Worm (Caenorhabditis elegans): Measurements from ENCODE around the gene alh-1.

The alh-1 gene

DNA sequence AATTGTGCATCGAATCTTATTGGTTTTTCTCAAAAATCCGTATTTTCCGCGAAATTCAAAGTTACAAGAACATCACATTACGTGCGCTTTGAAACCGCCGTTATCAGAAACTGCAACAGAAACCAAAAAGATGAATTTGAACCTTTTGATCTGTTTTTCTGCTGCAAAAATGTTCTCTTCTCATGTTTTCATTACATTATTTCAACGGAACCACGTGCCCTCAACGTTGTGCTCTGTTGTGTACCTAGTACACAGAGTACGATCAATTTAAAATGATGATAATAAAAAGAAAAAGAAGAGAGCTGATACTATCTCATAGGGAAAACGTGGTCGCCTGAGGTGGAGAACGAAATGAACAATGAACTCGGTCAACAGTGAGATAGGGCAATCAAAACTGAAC lies 498 bp downstream of the alh-1 start (continued):
- no peak for TF ChIP-seq repo-1 (tag; optimal IDR thresholded peaks at IDR 0.05)
- TF ChIP-seq F37B4.10 (GFP tag; IDR thresholded peaks at IDR 0.05): no peak
- TF ChIP-seq ama-1 (optimal IDR thresholded peaks at IDR 0.05): no peak
- TF ChIP-seq ama-1 (GFP tag; optimal IDR thresholded peaks at IDR 0.05): no peak
- TF ChIP-seq zfh-2 (GFP tag; conservative IDR thresholded peaks at IDR 0.05): no peak
- no peak for TF ChIP-seq T07F8.4 (tag; optimal IDR thresholded peaks at IDR 0.05)
- peak; percentile 10; the same call in 1 of the 2 replicates for TF ChIP-seq mcd-1 (GFP tag; IDR thresholded peaks at IDR 0.05)
- no peak for TF ChIP-seq ets-4 (GFP tag; optimal IDR thresholded peaks at IDR 0.05)
- no peak for TF ChIP-seq madf-10 (tag; optimal IDR thresholded peaks at IDR 0.05)
- TF ChIP-seq ceh-100 (GFP tag; IDR thresholded peaks at IDR 0.05): no peak
- TF ChIP-seq dpl-1 (GFP tag; optimal IDR thresholded peaks at IDR 0.05): no peak
- peak; percentile 21; the same call in 1 of the 2 replicates for TF ChIP-seq dox-1 (GFP tag; IDR thresholded peaks at IDR 0.05)
- no peak for TF ChIP-seq lsy-27 (tag; optimal IDR thresholded peaks at IDR 0.05; ENCODE audit: borderline replicate concordance, insufficient read depth)
- TF ChIP-seq madf-3 (GFP tag; IDR thresholded peaks at IDR 0.05): no peak
- peak; percentile 20 for TF ChIP-seq K12H6.12 (tag; optimal IDR thresholded peaks at IDR 0.05)
- TF ChIP-seq hlh-26 (GFP tag; conservative IDR thresholded peaks at IDR 0.05): no peak
- TF ChIP-seq tlf-1 (GFP tag; optimal IDR thresholded peaks at IDR 0.05): peak; percentile 18
- TF ChIP-seq ceh-27 (GFP tag; optimal IDR thresholded peaks at IDR 0.05): no peak
- no peak for TF ChIP-seq ceh-58 (GFP tag; IDR thresholded peaks at IDR 0.05)
- TF ChIP-seq nhr-120 (GFP tag; IDR thresholded peaks at IDR 0.05): no peak
- TF ChIP-seq C06A6.2 (GFP tag; conservative IDR thresholded peaks at IDR 0.05): 0 out of 2 replicates have a peak, but pooled peaks have one; percentile 31
- no peak for TF ChIP-seq Y79H2A.3 (GFP tag; conservative IDR thresholded peaks at IDR 0.05)
- TF ChIP-seq F33H1.4 (GFP tag; IDR thresholded peaks at IDR 0.05): no peak
- no peak for TF ChIP-seq die-1 (tag; optimal IDR thresholded peaks at IDR 0.05)
- TF ChIP-seq let-526 (GFP tag; IDR thresholded peaks at IDR 0.05): 0 out of 2 replicates have a peak, but pooled peaks have one; percentile 24
- peak; percentile 76 for TF ChIP-seq nhr-80 (tag; optimal IDR thresholded peaks at IDR 0.05)
- TF ChIP-seq sptf-2 (GFP tag; optimal IDR thresholded peaks at IDR 0.05): no peak
- TF ChIP-seq lir-1 (GFP tag; conservative IDR thresholded peaks at IDR 0.05): no peak
- TF ChIP-seq nhr-179 (tag; optimal IDR thresholded peaks at IDR 0.05): no peak

DNA sequence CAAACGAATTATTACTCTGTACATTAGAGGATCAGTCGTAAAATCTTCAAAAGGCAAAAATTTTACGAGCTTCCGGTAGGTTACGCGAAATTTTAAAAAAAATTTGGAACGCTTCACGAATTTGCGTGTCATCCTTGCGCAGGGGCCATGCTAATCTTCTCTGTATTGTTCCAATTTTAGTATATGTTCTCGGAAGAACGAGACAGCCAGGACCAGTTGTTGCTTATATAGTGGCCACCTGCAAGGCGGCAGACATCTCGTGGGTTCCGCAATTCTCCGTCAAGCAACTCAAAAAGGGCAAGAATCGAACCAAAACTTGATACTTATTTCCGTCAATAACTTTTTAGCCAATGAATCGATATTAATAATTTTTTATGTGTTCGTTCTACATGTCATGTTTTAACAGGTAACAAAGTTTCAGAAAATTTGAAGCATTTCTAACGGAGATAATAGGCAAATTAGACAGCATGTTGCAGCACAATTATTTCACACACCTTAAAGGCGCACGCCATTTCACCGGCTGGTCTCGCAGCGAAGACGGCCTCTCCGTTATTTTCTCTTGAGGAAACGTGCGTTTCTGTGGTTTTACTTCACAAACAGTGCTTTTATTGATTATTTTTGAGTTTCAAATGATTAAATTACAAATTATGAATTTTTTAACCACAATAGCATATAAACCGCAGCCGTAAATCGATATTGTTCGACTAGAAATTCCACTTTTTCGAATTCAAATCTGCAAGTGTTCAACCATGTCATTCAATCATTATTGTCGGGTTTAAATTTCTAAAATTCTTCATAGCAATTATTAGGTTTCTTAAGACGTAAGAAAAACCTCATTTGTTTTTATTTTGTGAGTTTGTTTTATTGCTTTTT lies 3.4 kb downstream of the alh-1 start:
- peak; percentile 93 for TF ChIP-seq aptf-3 (GFP tag; IDR thresholded peaks at IDR 0.05)
- TF ChIP-seq ceh-100 (GFP tag; IDR thresholded peaks at IDR 0.05): peak; percentile 81
- TF ChIP-seq ceh-91 (GFP tag; IDR thresholded peaks at IDR 0.05): no peak; the same call in 1 of the 2 replicates
- no peak for TF ChIP-seq akir-1 (GFP tag; optimal IDR thresholded peaks at IDR 0.05)
- TF ChIP-seq hrde-1 (tag; optimal IDR thresholded peaks at IDR 0.05; ENCODE audit: borderline replicate concordance): peak; percentile 93
- TF ChIP-seq F57C9.4 (tag; optimal IDR thresholded peaks at IDR 0.05): no peak
- TF ChIP-seq F23B12.7 (tag; optimal IDR thresholded peaks at IDR 0.05; ENCODE audit: insufficient read depth): peak; percentile 69
- peak; percentile 51 for TF ChIP-seq K12H6.12 (tag; optimal IDR thresholded peaks at IDR 0.05)
- TF ChIP-seq F39B2.1 (GFP tag; IDR thresholded peaks at IDR 0.05): no peak
- no peak for TF ChIP-seq nfya-1 (tag; optimal IDR thresholded peaks at IDR 0.05; ENCODE audit: borderline replicate concordance, insufficient read depth)
- TF ChIP-seq lir-1 (GFP tag; conservative IDR thresholded peaks at IDR 0.05): peak; percentile 53; the same call in 1 of the 2 replicates
- TF ChIP-seq lag-1 (GFP tag; IDR thresholded peaks at IDR 0.05): no peak
- peak; percentile 75 for TF ChIP-seq bed-2 (GFP tag; IDR thresholded peaks at IDR 0.05)
- no peak for TF ChIP-seq nhr-27 (tag; optimal IDR thresholded peaks at IDR 0.05)
- peak; percentile 95 for TF ChIP-seq ztf-25 (GFP tag; IDR thresholded peaks at IDR 0.05)
- peak; percentile 83 for TF ChIP-seq D2030.7 (GFP tag; IDR thresholded peaks at IDR 0.05)
- TF ChIP-seq repo-1 (tag; optimal IDR thresholded peaks at IDR 0.05): peak; percentile 95
- 0 out of 2 replicates have a peak, but pooled peaks have one; percentile 84 for TF ChIP-seq ceh-58 (GFP tag; IDR thresholded peaks at IDR 0.05)
- peak; percentile 70 for TF ChIP-seq attf-6 (GFP tag; IDR thresholded peaks at IDR 0.05)
- peak; percentile 81 for TF ChIP-seq T26A5.8 (tag; optimal IDR thresholded peaks at IDR 0.05)
- TF ChIP-seq Y79H2A.3 (GFP tag; conservative IDR thresholded peaks at IDR 0.05): 0 out of 2 replicates have a peak, but pooled peaks have one; percentile 35
- TF ChIP-seq mcd-1 (GFP tag; IDR thresholded peaks at IDR 0.05): peak; percentile 87
- peak; percentile 90 for TF ChIP-seq F33H1.4 (GFP tag; IDR thresholded peaks at IDR 0.05)
- peak; percentile 83 for TF ChIP-seq Y56A3A.18 (GFP tag; IDR thresholded peaks at IDR 0.05)
- peak; percentile 13 for TF ChIP-seq ztf-3 (GFP tag; optimal IDR thresholded peaks at IDR 0.05)

Data from whole organism, young adult.